Worm (Caenorhabditis elegans) whole organism, late embryonic: ENCODE measurements around the gene C43D7.7.

Experiments used
- F13H6.1 ChIP-seq: sonication (generic microtip); optimal IDR thresholded peaks from 2 replicates; lab custom pipeline; 2016; ENCODE audit warnings: missing genetic modification characterization, missing compliant biosample characterization
- K02D7.2 ChIP-seq: sonication (generic microtip); optimal IDR thresholded peaks from 2 replicates; lab custom pipeline; 2017; ENCODE audit warnings: mild to moderate bottlenecking, missing genetic modification characterization, missing compliant biosample characterization
- Y22D7AL.16 ChIP-seq: sonication (generic microtip); optimal IDR thresholded peaks from 2 replicates; lab custom pipeline; 2016; ENCODE audit warnings: missing genetic modification characterization, missing compliant biosample characterization
- ceh-22 ChIP-seq: sonication (generic microtip); optimal IDR thresholded peaks from 2 replicates; lab custom pipeline; 2017; ENCODE audit warnings: missing biosample characterization, missing genetic modification characterization
- ceh-24 ChIP-seq: sonication (generic microtip); optimal IDR thresholded peaks from 2 replicates; lab custom pipeline; 2016; ENCODE audit warnings: mild to moderate bottlenecking, missing genetic modification characterization, missing compliant biosample characterization
- ceh-45 ChIP-seq: fragments of 200-800 bp; sonication (Bioruptor generic); IDR thresholded peaks from 2 replicates; pipeline ENCODE4 v1.3.6; 2022; ENCODE audit warnings: missing genetic modification reagents, missing genetic modification characterization, missing compliant biosample characterization
- ceh-48 ChIP-seq: sonication (generic microtip); optimal IDR thresholded peaks from 2 replicates; lab custom pipeline; 2016; ENCODE audit warnings: missing genetic modification characterization, inconsistent platforms, missing compliant biosample characterization
- ceh-6 ChIP-seq: fragments of 200-800 bp; sonication (Bioruptor generic); optimal IDR thresholded peaks from 2 replicates; lab custom pipeline; 2018; ENCODE audit warnings: mild to moderate bottlenecking, missing genetic modification characterization, missing compliant biosample characterization
- che-1 ChIP-seq: sonication (generic microtip); optimal IDR thresholded peaks from 2 replicates; lab custom pipeline; 2016; ENCODE audit warnings: mild to moderate bottlenecking, missing genetic modification characterization, missing compliant biosample characterization
- dmd-4 ChIP-seq: sonication (generic microtip); optimal IDR thresholded peaks from 2 replicates; lab custom pipeline; 2016; ENCODE audit warnings: borderline replicate concordance, missing genetic modification characterization, missing compliant biosample characterization
- elt-4 ChIP-seq: sonication (generic microtip); optimal IDR thresholded peaks from 2 replicates; lab custom pipeline; 2016; ENCODE audit warnings: missing genetic modification characterization, missing compliant biosample characterization
- ets-4 ChIP-seq: sonication (generic microtip); optimal IDR thresholded peaks from 2 replicates; lab custom pipeline; 2016; ENCODE audit warnings: missing genetic modification characterization, missing compliant biosample characterization
- fax-1 ChIP-seq: sonication (generic microtip); optimal IDR thresholded peaks from 2 replicates; lab custom pipeline; 2016; ENCODE audit warnings: missing genotype, missing genetic modification characterization, missing compliant biosample characterization
- fkh-10 ChIP-seq: fragments of 150-350 bp; optimal IDR thresholded peaks from 2 replicates; lab custom pipeline; 2014; ENCODE audit warnings: missing biosample characterization, missing genetic modification reagents, missing genetic modification characterization
- gmeb-2 ChIP-seq: sonication (generic microtip); optimal IDR thresholded peaks from 2 replicates; lab custom pipeline; 2016; ENCODE audit warnings: missing genetic modification characterization, inconsistent platforms, missing compliant biosample characterization
- hlh-13 ChIP-seq: fragments of 200-800 bp; sonication (Bioruptor generic); optimal IDR thresholded peaks from 2 replicates; lab custom pipeline; 2018; ENCODE audit warnings: mild to moderate bottlenecking, missing genetic modification characterization, missing compliant biosample characterization
- hlh-6 ChIP-seq: sonication (generic microtip); optimal IDR thresholded peaks from 2 replicates; lab custom pipeline; 2016; ENCODE audit warnings: missing genotype, missing genetic modification characterization, missing compliant biosample characterization
- hlh-8 ChIP-seq: sonication (generic microtip); optimal IDR thresholded peaks from 2 replicates; lab custom pipeline; 2016; ENCODE audit warnings: missing genotype, missing genetic modification characterization, missing compliant biosample characterization
- lin-11 ChIP-seq: fragments of 200-800 bp; sonication (Bioruptor generic); optimal IDR thresholded peaks from 2 replicates; lab custom pipeline; 2018; ENCODE audit warnings: mild to moderate bottlenecking, missing genetic modification characterization, missing compliant biosample characterization
- madf-2 ChIP-seq: sonication (generic microtip); optimal IDR thresholded peaks from 2 replicates; lab custom pipeline; 2017; ENCODE audit warnings: missing genetic modification characterization, missing compliant biosample characterization
- mec-3 ChIP-seq: sonication (generic microtip); optimal IDR thresholded peaks from 2 replicates; lab custom pipeline; 2016; ENCODE audit warnings: borderline replicate concordance, missing genetic modification characterization, missing compliant biosample characterization
- nhr-11 ChIP-seq: fragments of 150-350 bp; optimal IDR thresholded peaks from 2 replicates; lab custom pipeline; 2014; ENCODE audit warnings: missing biosample characterization, missing genetic modification characterization
- pag-3 ChIP-seq: sonication (generic microtip); optimal IDR thresholded peaks from 2 replicates; lab custom pipeline; 2016; ENCODE audit warnings: missing compliant biosample characterization, missing genetic modification characterization, borderline replicate concordance
- pat-9 ChIP-seq: fragments of 200-800 bp; sonication (Bioruptor generic); optimal IDR thresholded peaks from 2 replicates; lab custom pipeline; 2018; ENCODE audit warnings: mild to moderate bottlenecking, missing genetic modification characterization, moderate library complexity, missing compliant biosample characterization
- pax-1 ChIP-seq: fragments of 150-350 bp; optimal IDR thresholded peaks from 2 replicates; lab custom pipeline; 2014; ENCODE audit warnings: missing biosample characterization, missing genetic modification characterization
- pha-2 ChIP-seq: sonication (generic microtip); optimal IDR thresholded peaks from 2 replicates; lab custom pipeline; 2017; ENCODE audit warnings: mild to moderate bottlenecking, missing genetic modification characterization, missing compliant biosample characterization
- pros-1 ChIP-seq: fragments of 150-350 bp; optimal IDR thresholded peaks from 2 replicates; lab custom pipeline; 2014; ENCODE audit warnings: missing biosample characterization, missing genetic modification reagents, missing genetic modification characterization
- rnt-1 ChIP-seq: sonication (generic microtip); optimal IDR thresholded peaks from 2 replicates; lab custom pipeline; 2016; ENCODE audit warnings: missing genetic modification characterization, missing compliant biosample characterization
- sdc-2 ChIP-seq: sonication (generic microtip); optimal IDR thresholded peaks from 2 replicates; lab custom pipeline; 2016; ENCODE audit warnings: missing genotype, missing genetic modification characterization, missing compliant biosample characterization
- sox-2 ChIP-seq: fragments of 200-800 bp; sonication (Bioruptor generic); IDR thresholded peaks from 2 replicates; pipeline ENCODE4 v1.3.6; 2022; ENCODE audit warnings: missing genetic modification reagents, missing genetic modification characterization, missing compliant biosample characterization
- sox-4 ChIP-seq: sonication (generic microtip); optimal IDR thresholded peaks from 2 replicates; lab custom pipeline; 2017; ENCODE audit warnings: mild to moderate bottlenecking, missing genetic modification characterization, inconsistent platforms, missing compliant biosample characterization
- syd-9 ChIP-seq: sonication (generic microtip); optimal IDR thresholded peaks from 2 replicates; lab custom pipeline; 2016; ENCODE audit warnings: mild to moderate bottlenecking, missing genetic modification characterization, moderate library complexity, missing compliant biosample characterization
- tbx-7 ChIP-seq: sonication (generic microtip); optimal IDR thresholded peaks from 2 replicates; lab custom pipeline; 2016; ENCODE audit warnings: missing genotype, missing genetic modification characterization, missing compliant biosample characterization
- ttx-3 ChIP-seq: sonication (generic microtip); optimal IDR thresholded peaks from 2 replicates; lab custom pipeline; 2016; ENCODE audit warnings: missing genetic modification reagents, missing genetic modification characterization, missing compliant biosample characterization
- unc-3 ChIP-seq, 2 experiments: fragments of 200-800 bp in 1 of 2; sonication (Bioruptor generic) in 1 of 2; sonication (generic microtip) in 1 of 2; conservative IDR thresholded peaks in 1 of 2; optimal IDR thresholded peaks in 1 of 2; 2 replicates each; pipeline versions ENCODE4 v1.3.6 to Lab custom; 2016 to 2022; ENCODE audit warnings: missing compliant biosample characterization in 2 of 2, missing genetic modification characterization in 2 of 2, missing genetic modification reagents in 1 of 2
- unc-42 ChIP-seq: sonication (generic microtip); optimal IDR thresholded peaks from 2 replicates; lab custom pipeline; 2016; ENCODE audit warnings: missing genotype, missing genetic modification characterization, missing compliant biosample characterization
- unc-86 ChIP-seq: sonication (generic microtip); optimal IDR thresholded peaks from 2 replicates; lab custom pipeline; 2016; ENCODE audit warnings: missing genetic modification characterization, missing compliant biosample characterization
- zip-5 ChIP-seq: sonication (generic microtip); optimal IDR thresholded peaks from 2 replicates; lab custom pipeline; 2016; ENCODE audit warnings: missing genetic modification characterization, missing compliant biosample characterization

The C43D7.7 gene

DNA sequence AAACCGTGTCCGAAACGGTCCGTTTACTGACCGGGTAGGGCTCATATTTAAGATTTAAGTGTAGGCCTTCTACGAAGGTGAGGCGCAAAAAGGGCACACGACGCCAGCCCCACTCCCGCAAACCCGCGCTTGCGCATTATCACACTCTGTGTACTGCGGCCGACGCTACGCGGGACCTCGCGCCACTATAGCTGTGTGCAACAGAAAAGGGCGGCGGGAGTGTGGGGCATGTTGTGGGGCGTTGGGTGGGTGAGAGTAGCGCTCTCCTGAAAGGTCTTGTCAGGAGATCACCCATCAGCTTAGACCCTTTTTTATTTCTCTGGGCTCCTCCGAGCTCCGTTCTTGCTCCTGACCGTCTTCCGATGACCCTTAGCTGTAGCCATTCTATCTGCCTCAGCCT is 11.2 kb downstream of the C43D7.7 start:
- TF ChIP-seq ttx-3 (tag; lab: Kevin White, UChicago), result no peak
- TF ChIP-seq pax-1 (tag; lab: Kevin White, UChicago), result no peak
- no peak for TF ChIP-seq sox-2 (GFP tag; lab: Robert Waterston, UW)
- no peak for TF ChIP-seq gmeb-2
- TF ChIP-seq ceh-6, result no peak
- TF ChIP-seq F13H6.1 (tag; lab: Kevin White, UChicago), result no peak
- TF ChIP-seq tbx-7 (tag; lab: Kevin White, UChicago), result no peak
- no peak for TF ChIP-seq ceh-48 (tag; lab: Kevin White, UChicago)
- no peak for TF ChIP-seq fkh-10 (GFP tag; lab: Kevin White, UChicago)
- no peak for TF ChIP-seq sox-4 (tag; lab: Kevin White, UChicago)
- TF ChIP-seq nhr-11 (tag; lab: Kevin White, UChicago), result no peak
- no peak for TF ChIP-seq elt-4 (tag; lab: Kevin White, UChicago)
- no peak for TF ChIP-seq unc-42 (tag; lab: Kevin White, UChicago)
- no peak for TF ChIP-seq sdc-2 (tag; lab: Kevin White, UChicago)
- TF ChIP-seq fax-1, result no peak
- TF ChIP-seq hlh-8 (tag; lab: Kevin White, UChicago), result no peak
- no peak for TF ChIP-seq pros-1 (tag; lab: Kevin White, UChicago)
- no peak for TF ChIP-seq unc-3 (GFP tag; conservative IDR thresholded peaks at IDR 0.05; lab: Robert Waterston, UW)
- no peak for TF ChIP-seq unc-3 (tag; optimal IDR thresholded peaks at IDR 0.05; lab: Kevin White, UChicago)
- TF ChIP-seq ceh-22 (tag; lab: Kevin White, UChicago), result no peak

DNA sequence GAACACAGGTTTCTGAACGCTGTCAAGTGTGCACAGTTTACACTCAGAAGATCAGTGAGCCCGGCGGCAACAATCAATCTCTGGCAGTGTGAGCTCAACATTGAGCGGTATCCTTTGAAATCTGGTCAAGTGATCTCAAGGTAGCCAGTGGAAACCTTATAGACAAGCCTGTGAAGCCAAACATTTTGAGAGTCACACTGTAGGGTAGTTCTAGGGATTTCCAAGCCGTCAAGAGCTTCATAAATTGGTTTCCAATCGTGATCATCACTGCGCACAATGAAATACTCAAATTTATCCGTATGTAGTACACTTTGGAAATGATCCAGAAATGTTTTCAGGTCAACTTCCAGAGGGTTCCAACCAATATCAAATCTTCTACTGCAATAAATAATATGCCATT is 12.4 kb downstream of the C43D7.7 start, which contains the start of gene F55C9.15:
TSS of gene F55C9.15 (minus strand) at position 101 of the 400 bp plus-strand sequence.
- TF ChIP-seq mec-3 (tag; lab: Kevin White, UChicago) (no peak), ttx-3 (tag; lab: Kevin White, UChicago) (no peak), unc-86 (tag; lab: Kevin White, UChicago) (no peak), dmd-4 (no peak), ceh-24 (tag; lab: Kevin White, UChicago) (no peak), gmeb-2 (no peak), K02D7.2 (tag; lab: Kevin White, UChicago) (no peak)

DNA sequence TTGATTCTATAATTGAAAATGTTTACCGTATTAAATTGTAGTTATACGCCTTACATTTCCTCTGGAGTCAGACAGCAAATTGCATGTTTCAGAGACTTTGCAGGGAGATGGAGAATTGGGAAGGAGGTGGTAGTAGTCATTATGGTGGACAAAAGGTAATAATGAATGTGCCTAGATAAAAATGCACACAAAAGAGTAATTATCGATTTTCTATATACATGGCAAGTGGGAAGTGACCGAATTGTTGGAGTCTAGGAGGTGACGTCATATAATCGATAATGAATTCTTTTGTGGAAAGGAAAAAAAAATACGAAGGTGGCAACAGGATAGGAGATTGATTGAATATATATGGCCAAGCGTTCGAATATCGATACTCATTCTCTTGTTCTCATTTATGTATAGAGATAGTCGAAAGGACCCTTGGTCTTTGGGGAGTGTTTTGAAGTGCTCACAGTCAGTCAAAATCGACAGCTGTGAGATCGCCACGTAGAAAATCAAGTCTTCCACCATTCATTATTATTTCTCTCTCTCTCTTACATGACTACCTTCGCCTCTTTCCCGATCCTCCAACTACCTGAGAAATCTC is 15.6 kb downstream of the C43D7.7 start, which contains the start of the genes fbxb-63 and fbxb-61:
TSS of gene fbxb-63 (minus strand) at position 142 of the 586 bp plus-strand sequence.
TSS of gene fbxb-61 (plus strand) at position 536 of the 586 bp plus-strand sequence.
- TF ChIP-seq unc-3 (GFP tag; conservative IDR thresholded peaks at IDR 0.05; lab: Robert Waterston, UW) (no peak), unc-3 (tag; optimal IDR thresholded peaks at IDR 0.05; lab: Kevin White, UChicago) (no peak), lin-11 (tag; lab: Kevin White, UChicago) (no peak), pat-9 (no peak), ets-4 (tag; lab: Kevin White, UChicago) (no peak), ceh-24 (tag; lab: Kevin White, UChicago) (no peak), zip-5 (no peak), madf-2 (tag; lab: Kevin White, UChicago) (no peak), ceh-45 (GFP tag; lab: Robert Waterston, UW) (no peak), hlh-13 (GFP tag; lab: Kevin White, UChicago) (no peak)

DNA sequence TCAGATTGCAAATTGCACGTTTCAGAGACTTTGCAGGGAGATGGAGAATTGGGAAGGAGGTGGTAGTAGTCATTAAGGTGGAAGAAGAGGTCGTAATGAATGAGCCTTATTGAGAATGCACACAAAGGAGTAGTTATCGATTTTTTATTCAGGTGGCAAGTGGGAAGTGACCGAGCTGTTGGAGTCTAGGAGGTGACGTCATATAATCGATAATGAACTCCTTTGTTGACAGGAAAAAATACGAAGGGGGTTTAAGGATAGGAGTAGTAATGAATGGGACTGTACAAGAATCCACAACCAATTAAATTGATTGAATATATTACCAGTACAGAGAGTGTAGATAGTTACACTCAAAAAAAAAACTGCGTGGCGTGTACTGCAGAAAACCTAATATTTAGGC is 17.4 kb downstream of the C43D7.7 start, which contains the start of gene fbxb-62:
TSS of gene fbxb-62 (minus strand) at position 101 of the 400 bp plus-strand sequence.
- no peak for TF ChIP-seq pag-3 (tag; lab: Kevin White, UChicago)
- TF ChIP-seq sdc-2 (tag; lab: Kevin White, UChicago), result no peak
- no peak for TF ChIP-seq che-1
- no peak for TF ChIP-seq Y22D7AL.16 (tag; lab: Kevin White, UChicago)
- TF ChIP-seq pha-2 (tag; lab: Kevin White, UChicago), result no peak
- TF ChIP-seq unc-3 (GFP tag; conservative IDR thresholded peaks at IDR 0.05; lab: Robert Waterston, UW), result no peak
- TF ChIP-seq unc-3 (tag; optimal IDR thresholded peaks at IDR 0.05; lab: Kevin White, UChicago), result no peak
- no peak for TF ChIP-seq hlh-8 (tag; lab: Kevin White, UChicago)
- TF ChIP-seq K02D7.2 (tag; lab: Kevin White, UChicago), result no peak
- no peak for TF ChIP-seq zip-5
- TF ChIP-seq hlh-6 (tag; lab: Kevin White, UChicago), result no peak
- no peak for TF ChIP-seq rnt-1 (tag; lab: Kevin White, UChicago)
- TF ChIP-seq syd-9 (tag; lab: Kevin White, UChicago), result no peak
- no peak for TF ChIP-seq sox-4 (tag; lab: Kevin White, UChicago)
- no peak for TF ChIP-seq dmd-4
